Worm (Caenorhabditis elegans): ENCODE data around the gene K08A2.2.
A peak's percentile ranks its signal among the peaks of the same experiment; 100 is the strongest.

The K08A2.2 gene

DNA sequence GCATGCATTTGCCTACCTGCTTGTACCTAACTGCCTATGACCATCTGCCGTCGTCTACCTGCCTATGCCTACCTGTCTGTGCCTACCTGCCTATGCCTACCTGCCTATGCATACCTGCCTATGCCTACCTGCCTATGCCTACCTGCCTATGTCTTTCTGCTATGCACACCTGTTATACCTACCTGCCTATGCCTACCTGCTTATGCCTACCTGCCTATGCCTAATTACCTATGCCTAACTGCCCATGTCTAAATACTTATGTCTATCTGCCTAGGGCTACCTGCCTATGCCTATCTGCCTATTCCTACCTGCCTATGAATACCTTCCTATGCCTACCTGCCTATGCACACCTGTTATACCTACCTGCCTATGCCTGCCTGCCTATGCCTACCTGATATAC, 25.1 kb upstream of the K08A2.2 start:
- TF ChIP-seq mec-3 (tag; optimal IDR thresholded peaks at IDR 0.05; ENCODE audit: borderline replicate concordance) (no peak), unc-42 (tag; optimal IDR thresholded peaks at IDR 0.05) (peak; percentile 1), F13H6.1 (tag; optimal IDR thresholded peaks at IDR 0.05) (no peak), ets-4 (tag; optimal IDR thresholded peaks at IDR 0.05) (no peak), ceh-2 (tag; optimal IDR thresholded peaks at IDR 0.05) (no peak)

DNA sequence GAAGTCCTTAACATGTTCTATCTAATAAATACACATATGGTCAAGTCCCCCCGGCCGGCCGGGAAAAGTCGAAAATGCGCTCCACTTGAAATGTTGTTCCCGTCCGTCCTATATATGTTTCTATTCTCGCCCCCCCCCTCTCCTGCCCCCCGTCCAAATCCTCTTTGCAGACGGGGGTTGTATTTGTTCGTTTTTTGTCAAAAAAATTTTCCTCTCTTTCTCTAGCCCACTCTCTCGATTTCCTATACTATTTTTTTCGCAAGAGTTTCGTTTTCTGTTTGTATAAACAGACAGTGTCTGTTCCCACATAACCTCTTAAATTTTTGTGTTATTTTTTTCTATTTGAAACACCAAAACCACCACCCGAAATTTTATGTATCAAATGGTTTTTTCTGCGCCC, 24.3 kb upstream of the K08A2.2 start:
- TF ChIP-seq nfya-1 (tag; optimal IDR thresholded peaks at IDR 0.05) (no peak), lin-11 (tag; optimal IDR thresholded peaks at IDR 0.05) (no peak), che-1 (tag; optimal IDR thresholded peaks at IDR 0.05) (no peak), mec-3 (tag; optimal IDR thresholded peaks at IDR 0.05; ENCODE audit: borderline replicate concordance) (no peak), tbx-2 (tag; optimal IDR thresholded peaks at IDR 0.05) (no peak), eyg-1 (tag; optimal IDR thresholded peaks at IDR 0.05) (no peak), pros-1 (tag; optimal IDR thresholded peaks at IDR 0.05) (no peak), ahr-1 (tag; optimal IDR thresholded peaks at IDR 0.05) (no peak), ceh-19 (GFP tag; optimal IDR thresholded peaks at IDR 0.05) (no peak), ets-4 (tag; optimal IDR thresholded peaks at IDR 0.05) (no peak), syd-9 (tag; optimal IDR thresholded peaks at IDR 0.05) (no peak), npax-4 (tag; optimal IDR thresholded peaks at IDR 0.05) (no peak), pha-2 (tag; optimal IDR thresholded peaks at IDR 0.05) (no peak), pat-9 (tag; optimal IDR thresholded peaks at IDR 0.05) (no peak), T23F11.4 (GFP tag; optimal IDR thresholded peaks at IDR 0.05) (no peak)

DNA sequence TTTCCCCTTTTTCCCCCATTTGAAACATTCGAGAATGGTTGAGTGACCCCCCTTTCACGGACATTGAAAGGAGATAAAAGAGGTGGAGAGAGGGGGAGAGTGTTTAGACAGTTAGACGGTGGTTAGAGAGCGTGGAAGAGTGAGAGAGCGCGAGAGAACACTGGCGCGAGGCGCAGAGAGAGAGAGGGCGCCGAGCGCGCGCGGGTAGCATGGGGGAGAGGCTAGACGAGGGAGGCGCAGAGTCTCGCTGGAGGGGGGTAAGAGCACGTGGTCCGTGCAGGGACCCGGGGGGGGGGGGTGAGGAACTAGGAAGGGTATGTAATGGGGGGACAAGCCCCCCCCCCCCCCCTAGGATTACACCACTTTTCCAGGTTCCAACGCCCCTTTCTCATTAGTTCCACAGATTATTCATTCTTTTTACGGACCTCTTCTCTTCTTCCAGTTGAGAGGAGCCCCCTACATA, 17.4 kb upstream of the K08A2.2 start:
- peak; percentile 3 for TF ChIP-seq ceh-34 (tag; optimal IDR thresholded peaks at IDR 0.05)
- TF ChIP-seq pat-9 (tag; optimal IDR thresholded peaks at IDR 0.05), result peak; percentile 42
- no peak for TF ChIP-seq C38D4.7 (GFP tag; optimal IDR thresholded peaks at IDR 0.05)
- peak; percentile 44 for TF ChIP-seq T23F11.4 (GFP tag; optimal IDR thresholded peaks at IDR 0.05)
- TF ChIP-seq ttx-3 (tag; optimal IDR thresholded peaks at IDR 0.05), result peak; percentile 38
- TF ChIP-seq unc-55 (GFP tag; optimal IDR thresholded peaks at IDR 0.05), result peak; percentile 65
- peak; percentile 35 for TF ChIP-seq tbx-2 (tag; optimal IDR thresholded peaks at IDR 0.05)
- TF ChIP-seq che-1 (tag; optimal IDR thresholded peaks at IDR 0.05), result no peak
- TF ChIP-seq dve-1 (tag; optimal IDR thresholded peaks at IDR 0.05), result peak; percentile 69
- TF ChIP-seq pqm-1 (tag; optimal IDR thresholded peaks at IDR 0.05), result no peak
- no peak for TF ChIP-seq nhr-232 (tag; optimal IDR thresholded peaks at IDR 0.05)
- peak; percentile 31 for TF ChIP-seq unc-86 (tag; optimal IDR thresholded peaks at IDR 0.05)
- no peak for TF ChIP-seq dmd-4 (tag; optimal IDR thresholded peaks at IDR 0.05; ENCODE audit: borderline replicate concordance)
- TF ChIP-seq F13H6.1 (tag; optimal IDR thresholded peaks at IDR 0.05), result peak; percentile 39
- TF ChIP-seq tbx-7 (tag; optimal IDR thresholded peaks at IDR 0.05), result no peak
- TF ChIP-seq ceh-18 (tag; optimal IDR thresholded peaks at IDR 0.05), result peak; percentile 23
- TF ChIP-seq hlh-8 (tag; optimal IDR thresholded peaks at IDR 0.05), result no peak
- TF ChIP-seq ceh-19 (GFP tag; optimal IDR thresholded peaks at IDR 0.05), result peak; percentile 12
- TF ChIP-seq ama-1 (optimal IDR thresholded peaks at IDR 0.05), result no peak
- TF ChIP-seq ceh-6 (GFP tag; optimal IDR thresholded peaks at IDR 0.05), result no peak
- no peak for TF ChIP-seq ceh-30 (tag; optimal IDR thresholded peaks at IDR 0.05)
- peak; percentile 87 for TF ChIP-seq pros-1 (tag; optimal IDR thresholded peaks at IDR 0.05)
- peak; percentile 70 for TF ChIP-seq hlh-30 (tag; optimal IDR thresholded peaks at IDR 0.05; ENCODE audit: insufficient read depth)
- TF ChIP-seq nfya-1 (tag; optimal IDR thresholded peaks at IDR 0.05), result peak; percentile 78
- TF ChIP-seq ceh-2 (tag; optimal IDR thresholded peaks at IDR 0.05), result no peak
- TF ChIP-seq ceh-24 (tag; optimal IDR thresholded peaks at IDR 0.05), result no peak
- peak; percentile 31 for TF ChIP-seq ceh-22 (tag; optimal IDR thresholded peaks at IDR 0.05)
- 0 out of 2 replicates have a peak, but pooled peaks have one; percentile 4 for TF ChIP-seq unc-3 (GFP tag; conservative IDR thresholded peaks at IDR 0.05)
- TF ChIP-seq unc-3 (tag; optimal IDR thresholded peaks at IDR 0.05), result no peak
- peak; percentile 18 for TF ChIP-seq ztf-16 (tag; optimal IDR thresholded peaks at IDR 0.05)
- TF ChIP-seq sox-4 (tag; optimal IDR thresholded peaks at IDR 0.05), result peak; percentile 42
- TF ChIP-seq nhr-11 (tag; optimal IDR thresholded peaks at IDR 0.05), result no peak
- no peak for TF ChIP-seq zip-5 (tag; optimal IDR thresholded peaks at IDR 0.05)
- no peak for TF ChIP-seq hlh-13 (GFP tag; optimal IDR thresholded peaks at IDR 0.05)
- TF ChIP-seq ceh-31 (tag; optimal IDR thresholded peaks at IDR 0.05), result peak; percentile 79
- no peak for TF ChIP-seq fkh-6 (tag; optimal IDR thresholded peaks at IDR 0.05)
- no peak for TF ChIP-seq mec-3 (tag; optimal IDR thresholded peaks at IDR 0.05; ENCODE audit: borderline replicate concordance)
- TF ChIP-seq pax-1 (tag; optimal IDR thresholded peaks at IDR 0.05), result peak; percentile 40
